Fruit fly (Drosophila melanogaster) whole organism, pupa: ENCODE data around the gene CG43703.

ENCODE experiments used
- CG13204 ChIP-seq: fragments of 200-800 bp; sonication (Bioruptor generic); optimal IDR thresholded peaks from 2 replicates; lab custom pipeline; 2018; ENCODE audit warnings: missing biosample characterization, mild to moderate bottlenecking, missing genetic modification characterization, moderate library complexity
- CG4496 ChIP-seq: fragments of 200-800 bp; sonication (Bioruptor generic); IDR thresholded peaks from 3 replicates; pipeline ENCODE4 v1.3.6; 2022; ENCODE audit warnings: missing biosample characterization, missing genetic modification characterization
- CG8159 ChIP-seq: fragments of 200-800 bp; sonication (Bioruptor generic); optimal IDR thresholded peaks from 3 replicates; lab custom pipeline; 2018; ENCODE audit warnings: missing biosample characterization, mild to moderate bottlenecking, missing genetic modification characterization, moderate library complexity
- CG8301 ChIP-seq: fragments of 200-800 bp; sonication (Bioruptor generic); optimal IDR thresholded peaks from 2 replicates; lab custom pipeline; 2018; ENCODE audit warnings: missing biosample characterization, mild to moderate bottlenecking, missing genetic modification characterization
- CG9948 ChIP-seq: fragments of 200-800 bp; sonication (Bioruptor generic); optimal IDR thresholded peaks from 2 replicates; lab custom pipeline; 2018; ENCODE audit warnings: missing biosample characterization, mild to moderate bottlenecking, missing genetic modification characterization, moderate library complexity
- EcR ChIP-seq: fragments of 200-800 bp; sonication (Bioruptor generic); optimal IDR thresholded peaks from 3 replicates; lab custom pipeline; 2019; ENCODE audit warnings: missing biosample characterization, missing genetic modification characterization, mild to moderate bottlenecking, moderate library complexity, missing genetic modification reagents
- Pif1B ChIP-seq: fragments of 200-800 bp; sonication (Bioruptor generic); optimal IDR thresholded peaks from 3 replicates; lab custom pipeline; 2016; ENCODE audit warnings: missing biosample characterization, missing genetic modification characterization
- Snoo ChIP-seq: fragments of 200-800 bp; sonication (Bioruptor generic); optimal IDR thresholded peaks from 3 replicates; lab custom pipeline; 2017; ENCODE audit warnings: missing biosample characterization, mild to moderate bottlenecking, missing genetic modification characterization, inconsistent platforms
- fd96Ca ChIP-seq: fragments of 200-800 bp; sonication (Bioruptor generic); IDR thresholded peaks from 3 replicates; pipeline ENCODE4 v1.3.6; 2022; ENCODE audit warnings: missing biosample characterization, missing genetic modification characterization
- gl ChIP-seq: fragments of 200-800 bp; sonication (Bioruptor generic); optimal IDR thresholded peaks from 2 replicates; lab custom pipeline; 2018; ENCODE audit warnings: missing biosample characterization, mild to moderate bottlenecking, missing genetic modification characterization
- rn ChIP-seq: fragments of 200-800 bp; sonication (Bioruptor generic); IDR thresholded peaks from 2 replicates; pipeline ENCODE4 v1.3.6; 2022; ENCODE audit warnings: missing biosample characterization, missing genetic modification characterization

DNA sequence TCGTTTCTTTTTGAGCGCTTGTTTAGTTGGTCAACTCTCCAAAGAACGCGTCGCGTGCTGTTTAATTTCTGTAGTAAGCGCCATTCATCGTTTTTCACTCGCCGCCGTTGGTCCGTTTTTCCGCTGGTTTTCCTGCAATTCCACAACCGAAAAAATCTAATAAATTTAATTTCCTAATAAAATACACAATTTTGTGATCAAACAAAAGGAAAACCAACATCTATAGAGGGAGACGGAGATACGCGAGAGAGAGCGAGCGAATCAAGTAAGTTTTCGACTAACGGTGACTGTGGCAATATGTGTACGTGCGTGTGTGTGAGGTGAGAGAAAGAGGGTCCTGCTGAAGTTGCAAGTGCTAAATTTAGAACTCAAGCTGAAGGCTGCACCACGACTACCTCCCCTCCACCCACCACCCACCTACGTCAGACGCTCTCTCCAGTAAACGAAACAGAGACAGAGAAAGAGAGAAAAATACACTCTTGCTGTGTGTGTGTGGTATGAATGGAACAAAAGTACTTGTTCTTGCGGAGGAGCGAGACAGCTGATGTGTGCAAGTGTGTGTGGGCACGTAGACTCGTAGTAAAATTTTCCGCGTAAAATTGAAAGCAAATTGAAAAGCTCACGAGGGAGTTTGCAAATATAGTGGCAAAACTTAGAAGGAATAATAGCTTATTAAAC is 38.3 kb downstream of the CG43703 start, which contains the start of gene Reph:
- TF ChIP-seq CG9948 (tag; lab: Kevin White, UChicago) (no peak), CG4496 (GFP tag; lab: Robert Waterston, UW) (peak; percentile 54; the same call in 2 of the 3 replicates), EcR (GFP tag; lab: Kevin White, UChicago) (no peak), Snoo (peak; percentile 55), rn (GFP tag; lab: Robert Waterston, UW) (no peak), CG13204 (GFP tag; lab: Kevin White, UChicago) (peak; percentile 2), CG8301 (no peak), fd96Ca (GFP tag; lab: Robert Waterston, UW) (peak; percentile 55; the same call in 2 of the 3 replicates), Pif1B (GFP tag; lab: Kevin White, UChicago) (no peak), CG8159 (tag; lab: Kevin White, UChicago) (peak; percentile 19), gl (tag; lab: Kevin White, UChicago) (peak; percentile 25)
